Worm (Caenorhabditis elegans): ENCODE results near the gene atp-4.
A peak's percentile ranks its signal among the peaks of the same experiment; 100 is the strongest.

atp-4 gene

ce11 chrV:6411161-6411560 lies 15.8 kb downstream of the atp-4 start (continued):
- TF ChIP-seq dpl-1 (GFP tag; optimal IDR thresholded peaks at IDR 0.05) (no peak), mxl-2 (GFP tag; conservative IDR thresholded peaks at IDR 0.05) (no peak), daf-12 (tag; optimal IDR thresholded peaks at IDR 0.05) (no peak), ctbp-1 (GFP tag; IDR thresholded peaks at IDR 0.05) (no peak), egl-27 (tag; optimal IDR thresholded peaks at IDR 0.05) (no peak), mep-1 (tag; optimal IDR thresholded peaks at IDR 0.05) (peak; percentile 21), zip-11 (GFP tag; IDR thresholded peaks at IDR 0.05) (no peak), ztf-11 (tag; optimal IDR thresholded peaks at IDR 0.05) (no peak), arid-1 (GFP tag; conservative IDR thresholded peaks at IDR 0.05) (no peak), vab-7 (GFP tag; IDR thresholded peaks at IDR 0.05) (no peak), dmd-8 (GFP tag; IDR thresholded peaks at IDR 0.05) (no peak), lim-7 (GFP tag; IDR thresholded peaks at IDR 0.05) (no peak), dve-1 (tag; optimal IDR thresholded peaks at IDR 0.05; ENCODE audit: insufficient read depth) (peak; percentile 74), nhr-111 (GFP tag; optimal IDR thresholded peaks at IDR 0.05) (no peak), Y105C5A.15 (GFP tag; IDR thresholded peaks at IDR 0.05) (no peak), spr-1 (tag; optimal IDR thresholded peaks at IDR 0.05) (no peak), R02D3.7 (tag; optimal IDR thresholded peaks at IDR 0.05) (no peak), egl-43 (GFP tag; IDR thresholded peaks at IDR 0.05) (no peak), set-16 (GFP tag; IDR thresholded peaks at IDR 0.05) (no peak), nhr-237 (tag; optimal IDR thresholded peaks at IDR 0.05) (no peak), nhr-76 (tag; optimal IDR thresholded peaks at IDR 0.05) (no peak), Y5F2A.4 (GFP tag; optimal IDR thresholded peaks at IDR 0.05) (no peak), ceh-32 (tag; optimal IDR thresholded peaks at IDR 0.05; ENCODE audit: poor library complexity) (no peak), unc-130 (GFP tag; optimal IDR thresholded peaks at IDR 0.05) (no peak), pha-4 (GFP tag; IDR thresholded peaks at IDR 0.05) (no peak), pha-4 (tag; optimal IDR thresholded peaks at IDR 0.05) (no peak), nhr-25 (tag; optimal IDR thresholded peaks at IDR 0.05; ENCODE audit: borderline replicate concordance, insufficient read depth) (no peak), hmg-1.1 (GFP tag; IDR thresholded peaks at IDR 0.05) (no peak), madf-5 (GFP tag; IDR thresholded peaks at IDR 0.05) (no peak), ceh-82 (tag; optimal IDR thresholded peaks at IDR 0.05) (no peak), F10B5.3 (tag; optimal IDR thresholded peaks at IDR 0.05) (no peak), zag-1 (tag; optimal IDR thresholded peaks at IDR 0.05) (no peak), ZK546.5 (tag; optimal IDR thresholded peaks at IDR 0.05) (no peak), ces-1 (GFP tag; optimal IDR thresholded peaks at IDR 0.05) (no peak), Y75B8A.6 (GFP tag; IDR thresholded peaks at IDR 0.05) (no peak), tag-97 (GFP tag; IDR thresholded peaks at IDR 0.05) (no peak), daf-8 (GFP tag; IDR thresholded peaks at IDR 0.05) (no peak), nhr-48 (tag; optimal IDR thresholded peaks at IDR 0.05) (peak; percentile 37), saeg-2 (GFP tag; IDR thresholded peaks at IDR 0.05) (no peak), lin-29 (GFP tag; IDR thresholded peaks at IDR 0.05) (no peak), ztf-7 (tag; optimal IDR thresholded peaks at IDR 0.05) (no peak), ZK337.2 (GFP tag; IDR thresholded peaks at IDR 0.05) (no peak), duxl-1 (tag; optimal IDR thresholded peaks at IDR 0.05; ENCODE audit: poor library complexity) (no peak), fkh-10 (GFP tag; optimal IDR thresholded peaks at IDR 0.05) (no peak), nhr-77 (tag; optimal IDR thresholded peaks at IDR 0.05) (peak; percentile 54), nhr-11 (tag; optimal IDR thresholded peaks at IDR 0.05) (no peak), hlh-11 (tag; optimal IDR thresholded peaks at IDR 0.05) (peak; percentile 72), dmd-6 (GFP tag; IDR thresholded peaks at IDR 0.05) (peak; percentile 93), spr-3 (GFP tag; optimal IDR thresholded peaks at IDR 0.05) (no peak), T20F7.1 (GFP tag; optimal IDR thresholded peaks at IDR 0.05) (peak; percentile 31), aha-1 (tag) (no peak), daf-19 (GFP tag; conservative IDR thresholded peaks at IDR 0.05) (no peak), F49E8.2 (tag; optimal IDR thresholded peaks at IDR 0.05; ENCODE audit: borderline replicate concordance) (no peak)

Data from whole organism, L4 larva.